Worm (Caenorhabditis elegans) whole organism, midembryonic: ENCODE data around the gene F31D4.8.

ENCODE experiments used
- klf-2 ChIP-seq: fragments of 200-800 bp; sonication (Bioruptor generic); conservative IDR thresholded peaks from 2 replicates; pipeline ENCODE4 v1.3.6; 2022; ENCODE audit warnings: missing genetic modification reagents, missing genetic modification characterization, missing compliant biosample characterization
- med-1 ChIP-seq: sonication (generic microtip); optimal IDR thresholded peaks from 2 replicates; lab custom pipeline; 2017; ENCODE audit warnings: missing genetic modification characterization, mild to moderate bottlenecking, missing compliant biosample characterization, antibody characterized with exemption, missing genetic modification reagents; ENCODE audit not compliant: insufficient read depth

- TF ChIP-seq klf-2 (no peak), med-1 (GFP tag; lab: Kevin White, UChicago) (no peak)
Measured at ce11 chrV:20868329-20868728, at the start of gene F31D4.8.
